Worm (Caenorhabditis elegans) whole organism, young adult: Measurements from ENCODE around the gene F54C9.3.
A peak's percentile ranks its signal among the peaks of the same experiment; 100 is the strongest.

Source experiments
- B0035.1 ChIP-seq: sonication (generic microtip); optimal IDR thresholded peaks from 2 replicates; lab custom pipeline; 2016; ENCODE audit warnings: missing genetic modification characterization, mild to moderate bottlenecking, missing compliant biosample characterization, missing genotype, missing genetic modification reagents
- C06A6.2 ChIP-seq: fragments of 200-800 bp; sonication (Bioruptor generic); conservative IDR thresholded peaks from 2 replicates; pipeline ENCODE4 v1.3.6; 2022; ENCODE audit warnings: missing genetic modification characterization, missing compliant biosample characterization
- F10E7.11 ChIP-seq: sonication (generic microtip); optimal IDR thresholded peaks from 2 replicates; lab custom pipeline; 2017; ENCODE audit warnings: mild to moderate bottlenecking, missing genetic modification characterization, moderate library complexity, missing compliant biosample characterization
- F22D6.2 ChIP-seq: sonication (generic microtip); optimal IDR thresholded peaks from 2 replicates; lab custom pipeline; 2016; ENCODE audit warnings: mild to moderate bottlenecking, missing genetic modification characterization, missing compliant biosample characterization
- F33H1.4 ChIP-seq: fragments of 200-800 bp; sonication (Bioruptor generic); IDR thresholded peaks from 2 replicates; pipeline ENCODE4 v1.3.6; 2022; ENCODE audit warnings: missing genetic modification reagents, missing genetic modification characterization, missing compliant biosample characterization
- F37B4.10 ChIP-seq: fragments of 200-800 bp; sonication (Bioruptor generic); IDR thresholded peaks from 2 replicates; pipeline ENCODE4 v1.3.6; 2022; ENCODE audit warnings: missing genetic modification characterization, missing compliant biosample characterization
- F55B11.4 ChIP-seq: sonication (generic microtip); optimal IDR thresholded peaks from 2 replicates; lab custom pipeline; 2016; ENCODE audit warnings: missing compliant biosample characterization, missing genetic modification characterization, borderline replicate concordance; ENCODE audit not compliant: insufficient read depth
- K12H6.12 ChIP-seq: fragments of 200-800 bp; sonication (Bioruptor generic); optimal IDR thresholded peaks from 2 replicates; lab custom pipeline; 2018; ENCODE audit warnings: mild to moderate bottlenecking, missing genetic modification characterization, missing compliant biosample characterization
- Y53G8AR.9 ChIP-seq: fragments of 200-800 bp; sonication (Bioruptor generic); conservative IDR thresholded peaks from 2 replicates; pipeline ENCODE4 v1.3.6; 2022; ENCODE audit warnings: missing genetic modification reagents, missing genetic modification characterization, missing compliant biosample characterization
- Y67H2A.10 ChIP-seq: fragments of 200-800 bp; sonication (Bioruptor generic); conservative IDR thresholded peaks from 2 replicates; pipeline ENCODE4 v1.3.6; 2022; ENCODE audit warnings: missing genetic modification reagents, missing genetic modification characterization, missing compliant biosample characterization
- Y79H2A.3 ChIP-seq: fragments of 200-800 bp; sonication (Bioruptor generic); conservative IDR thresholded peaks from 2 replicates; pipeline ENCODE4 v1.3.6; 2022; ENCODE audit warnings: missing genetic modification reagents, missing genetic modification characterization, missing compliant biosample characterization
- Y95B8A.8 ChIP-seq: fragments of 200-800 bp; sonication (Bioruptor generic); IDR thresholded peaks from 2 replicates; pipeline ENCODE4 v1.3.6; 2022; ENCODE audit warnings: missing genetic modification reagents, missing genetic modification characterization, missing compliant biosample characterization
- akir-1 ChIP-seq: fragments of 200-800 bp; sonication (Bioruptor generic); optimal IDR thresholded peaks from 2 replicates; lab custom pipeline; 2018; ENCODE audit warnings: mild to moderate bottlenecking, missing genetic modification characterization, moderate library complexity, missing compliant biosample characterization
- bed-2 ChIP-seq: fragments of 200-800 bp; sonication (Bioruptor generic); IDR thresholded peaks from 2 replicates; pipeline ENCODE4 v1.3.6; 2022; ENCODE audit warnings: missing genetic modification reagents, missing genetic modification characterization, missing compliant biosample characterization
- cebp-2 ChIP-seq: fragments of 200-800 bp; sonication (Bioruptor generic); IDR thresholded peaks from 2 replicates; pipeline ENCODE4 v1.3.6; 2022; ENCODE audit warnings: missing genetic modification characterization, missing compliant biosample characterization
- ceh-40 ChIP-seq: fragments of 200-800 bp; sonication (Bioruptor generic); IDR thresholded peaks from 2 replicates; pipeline ENCODE4 v1.3.6; 2022; ENCODE audit warnings: missing genetic modification characterization, missing compliant biosample characterization
- chd-7 ChIP-seq: sonication (generic microtip); optimal IDR thresholded peaks from 2 replicates; lab custom pipeline; 2016; ENCODE audit warnings: mild to moderate bottlenecking, missing genetic modification characterization, moderate library complexity, missing compliant biosample characterization
- dpff-1 ChIP-seq: sonication (generic microtip); optimal IDR thresholded peaks from 2 replicates; lab custom pipeline; 2017; ENCODE audit warnings: mild to moderate bottlenecking, missing genetic modification characterization, missing compliant biosample characterization
- efl-1 ChIP-seq: fragments of 150-350 bp; optimal IDR thresholded peaks from 2 replicates; lab custom pipeline; 2014; ENCODE audit warnings: missing biosample characterization, missing genetic modification reagents, missing genetic modification characterization
- ekl-4 ChIP-seq: fragments of 200-800 bp; sonication (Bioruptor generic); IDR thresholded peaks from 2 replicates; pipeline ENCODE4 v1.3.6; 2022; ENCODE audit warnings: missing genetic modification reagents, missing genetic modification characterization, missing compliant biosample characterization
- him-1 ChIP-seq: sonication (generic microtip); optimal IDR thresholded peaks from 2 replicates; lab custom pipeline; 2016; ENCODE audit warnings: missing genotype, missing genetic modification reagents, missing genetic modification characterization, missing compliant biosample characterization
- hlh-26 ChIP-seq: fragments of 200-800 bp; sonication (Bioruptor generic); conservative IDR thresholded peaks from 2 replicates; pipeline ENCODE4 v1.3.6; 2022; ENCODE audit warnings: missing genetic modification reagents, missing genetic modification characterization, missing compliant biosample characterization
- hmg-1.2 ChIP-seq: fragments of 200-800 bp; sonication (Bioruptor generic); IDR thresholded peaks from 2 replicates; pipeline ENCODE4 v1.3.6; 2022; ENCODE audit warnings: missing genetic modification reagents, missing genetic modification characterization, missing compliant biosample characterization
- lin-26 ChIP-seq: fragments of 200-800 bp; sonication (Bioruptor generic); IDR thresholded peaks from 2 replicates; pipeline ENCODE4 v1.3.6; 2022; ENCODE audit warnings: missing genetic modification reagents, missing genetic modification characterization, missing compliant biosample characterization
- madf-10 ChIP-seq: sonication (generic microtip); optimal IDR thresholded peaks from 2 replicates; lab custom pipeline; 2016; ENCODE audit warnings: mild to moderate bottlenecking, missing genetic modification characterization, missing compliant biosample characterization
- madf-3 ChIP-seq: fragments of 200-800 bp; sonication (Bioruptor generic); IDR thresholded peaks from 2 replicates; pipeline ENCODE4 v1.3.6; 2022; ENCODE audit warnings: missing genetic modification reagents, missing genetic modification characterization, missing compliant biosample characterization
- madf-6 ChIP-seq: fragments of 200-800 bp; sonication (Bioruptor generic); IDR thresholded peaks from 2 replicates; pipeline ENCODE4 v1.3.6; 2022; ENCODE audit warnings: missing genetic modification reagents, missing genetic modification characterization, missing compliant biosample characterization
- mxl-1 ChIP-seq: sonication (generic microtip); optimal IDR thresholded peaks from 2 replicates; lab custom pipeline; 2016; ENCODE audit warnings: missing genetic modification characterization, missing compliant biosample characterization
- nfya-1 ChIP-seq: sonication (generic microtip); optimal IDR thresholded peaks from 2 replicates; lab custom pipeline; 2017; ENCODE audit warnings: antibody characterized with exemption, missing compliant biosample characterization, missing genetic modification characterization, borderline replicate concordance; ENCODE audit not compliant: insufficient read depth
- nfyb-1 ChIP-seq: fragments of 200-800 bp; sonication (Bioruptor generic); IDR thresholded peaks from 2 replicates; pipeline ENCODE4 v1.3.6; 2022; ENCODE audit warnings: missing genetic modification reagents, missing genetic modification characterization, missing compliant biosample characterization
- nhr-179 ChIP-seq: sonication (generic microtip); optimal IDR thresholded peaks from 2 replicates; lab custom pipeline; 2016; ENCODE audit warnings: mild to moderate bottlenecking, missing genetic modification characterization, missing compliant biosample characterization
- nhr-80 ChIP-seq: sonication (generic microtip); optimal IDR thresholded peaks from 2 replicates; lab custom pipeline; 2016; ENCODE audit warnings: missing genetic modification characterization, missing compliant biosample characterization
- pbrm-1 ChIP-seq: fragments of 200-800 bp; sonication (Bioruptor generic); IDR thresholded peaks from 2 replicates; pipeline ENCODE4 v1.3.6; 2022; ENCODE audit warnings: missing genetic modification reagents, missing genetic modification characterization, missing compliant biosample characterization
- rpc-1 ChIP-seq, 2 experiments: fragments of 150-350 bp in 1 of 2; sonication (generic microtip) in 1 of 2; optimal IDR thresholded peaks; 2 replicates each; lab custom pipeline; 2014 to 2018; ENCODE audit warnings: missing biosample characterization in 1 of 2, missing genetic modification characterization in 1 of 2, missing genetic modification reagents in 1 of 2, missing genotype in 1 of 2
- sdz-38 ChIP-seq: sonication (generic microtip); optimal IDR thresholded peaks from 2 replicates; lab custom pipeline; 2016; ENCODE audit warnings: missing genotype, missing genetic modification characterization, missing compliant biosample characterization
- snpc-1.3 ChIP-seq: sonication (generic microtip); optimal IDR thresholded peaks from 2 replicates; lab custom pipeline; 2017; ENCODE audit warnings: missing genetic modification characterization, mild to moderate bottlenecking, missing compliant biosample characterization, antibody characterized with exemption, moderate library complexity, missing genotype, missing genetic modification reagents; ENCODE audit not compliant: insufficient read depth
- snpc-3.4 ChIP-seq: sonication (generic microtip); optimal IDR thresholded peaks from 2 replicates; lab custom pipeline; 2017; ENCODE audit warnings: missing genetic modification characterization, mild to moderate bottlenecking, missing compliant biosample characterization, antibody characterized with exemption, moderate library complexity, missing genotype, missing genetic modification reagents
- snpc-4 ChIP-seq, 5 experiments: fragments of 150-350 bp in 1 of 5; sonication (generic microtip) in 4 of 5; optimal IDR thresholded peaks; 2 replicates each; lab custom pipeline; 2014 to 2018; ENCODE audit warnings: missing genetic modification characterization in 5 of 5, missing biosample characterization in 3 of 5, antibody characterized with exemption in 2 of 5, mild to moderate bottlenecking in 2 of 5, missing compliant biosample characterization in 2 of 5, missing genotype in 2 of 5, moderate library complexity in 2 of 5, missing genetic modification reagents in 1 of 5
- somi-1 ChIP-seq: fragments of 200-800 bp; sonication (Bioruptor generic); optimal IDR thresholded peaks from 2 replicates; lab custom pipeline; 2018; ENCODE audit warnings: mild to moderate bottlenecking, missing genetic modification characterization, missing compliant biosample characterization
- tbx-9 ChIP-seq: sonication (generic microtip); optimal IDR thresholded peaks from 2 replicates; lab custom pipeline; 2016; ENCODE audit warnings: borderline replicate concordance, missing genetic modification characterization, inconsistent platforms, missing compliant biosample characterization
- unc-130 ChIP-seq: sonication (generic microtip); optimal IDR thresholded peaks from 2 replicates; lab custom pipeline; 2016; ENCODE audit warnings: missing genetic modification reagents, missing genetic modification characterization, missing compliant biosample characterization
- xnd-1 ChIP-seq: sonication (generic microtip); optimal IDR thresholded peaks from 2 replicates; lab custom pipeline; 2016; ENCODE audit warnings: missing genotype, missing genetic modification reagents, missing genetic modification characterization, missing compliant biosample characterization
- zim-3 ChIP-seq: sonication (generic microtip); optimal IDR thresholded peaks from 2 replicates; lab custom pipeline; 2017; ENCODE audit warnings: mild to moderate bottlenecking, missing genetic modification characterization, moderate library complexity, missing compliant biosample characterization
- ztf-18 ChIP-seq: sonication (generic microtip); optimal IDR thresholded peaks from 2 replicates; lab custom pipeline; 2016; ENCODE audit warnings: missing genotype, mild to moderate bottlenecking, missing genetic modification characterization, missing compliant biosample characterization
- ztf-22 ChIP-seq: fragments of 200-800 bp; sonication (Bioruptor generic); optimal IDR thresholded peaks from 2 replicates; lab custom pipeline; 2018; ENCODE audit warnings: mild to moderate bottlenecking, missing genetic modification characterization, moderate library complexity, missing compliant biosample characterization
- ztf-3 ChIP-seq: fragments of 200-800 bp; sonication (Bioruptor generic); optimal IDR thresholded peaks from 2 replicates; lab custom pipeline; 2018; ENCODE audit warnings: mild to moderate bottlenecking, missing genetic modification characterization, missing compliant biosample characterization
- ztf-6 ChIP-seq: fragments of 200-800 bp; sonication (Bioruptor generic); IDR thresholded peaks from 2 replicates; pipeline ENCODE4 v1.3.6; 2022; ENCODE audit warnings: missing genetic modification reagents, missing genetic modification characterization, missing compliant biosample characterization

The F54C9.3 gene

ce11 chrII:8546975-8547374 is 19.7 kb downstream of the F54C9.3 start (continued):
- peak; percentile 77 for TF ChIP-seq ztf-22
- TF ChIP-seq lin-26 (GFP tag; lab: Robert Waterston, UW) = no peak
- no peak for TF ChIP-seq snpc-1.3 (tag; lab: Kevin White, UChicago)
- TF ChIP-seq nhr-179 (tag; lab: Kevin White, UChicago) = peak; percentile 77
- TF ChIP-seq F10E7.11 (tag; lab: Kevin White, UChicago) = peak; percentile 71
- no peak for TF ChIP-seq akir-1 (GFP tag; lab: Kevin White, UChicago)
- TF ChIP-seq hlh-26 (GFP tag; lab: Robert Waterston, UW) = no peak
- TF ChIP-seq F55B11.4 (tag; lab: Kevin White, UChicago) = no peak
- TF ChIP-seq bed-2 = no peak
- TF ChIP-seq ztf-3 (GFP tag; lab: Kevin White, UChicago) = no peak
- TF ChIP-seq dpff-1 (tag; lab: Kevin White, UChicago) = no peak
- TF ChIP-seq Y79H2A.3 = 0 out of 2 replicates have a peak, but pooled peaks have one; percentile 14
- TF ChIP-seq tbx-9 (tag; lab: Kevin White, UChicago) = peak; percentile 21
- no peak for TF ChIP-seq Y95B8A.8
- TF ChIP-seq rpc-1 (optimal IDR thresholded peaks at IDR 0.05; lab: Kevin White, UChicago) = peak; percentile 87
- peak; percentile 91 for TF ChIP-seq rpc-1 (tag; optimal IDR thresholded peaks at IDR 0.05; lab: Kevin White, UChicago)
- TF ChIP-seq cebp-2 = peak; percentile 98
- no peak for TF ChIP-seq xnd-1 (tag; lab: Kevin White, UChicago)
- peak; percentile 36; the same call in 1 of the 2 replicates for TF ChIP-seq F33H1.4 (GFP tag; lab: Robert Waterston, UW)
- peak; percentile 64 for TF ChIP-seq nhr-80 (tag; lab: Kevin White, UChicago)
- no peak for TF ChIP-seq chd-7 (tag; lab: Kevin White, UChicago)
- TF ChIP-seq unc-130 (GFP tag; lab: Kevin White, UChicago) = no peak
- TF ChIP-seq madf-6 (GFP tag; lab: Robert Waterston, UW) = no peak
- TF ChIP-seq nfyb-1 (GFP tag; lab: Robert Waterston, UW) = peak; percentile 92
- TF ChIP-seq Y53G8AR.9 (GFP tag; lab: Robert Waterston, UW) = peak; percentile 90
- peak; percentile 65 for TF ChIP-seq C06A6.2 (GFP tag; lab: Robert Waterston, UW)
- TF ChIP-seq ztf-6 = 0 out of 2 replicates have a peak, but pooled peaks have one; percentile 50
- 0 out of 2 replicates have a peak, but pooled peaks have one; percentile 73 for TF ChIP-seq F37B4.10 (GFP tag; lab: Robert Waterston, UW)
- peak; percentile 92 for TF ChIP-seq ceh-40 (GFP tag; lab: Robert Waterston, UW)
- TF ChIP-seq efl-1 (GFP tag; lab: Kevin White, UChicago) = peak; percentile 47
- no peak for TF ChIP-seq sdz-38
- no peak; the same call in 1 of the 2 replicates for TF ChIP-seq madf-3
- TF ChIP-seq Y67H2A.10 = no peak
- peak; percentile 51 for TF ChIP-seq B0035.1
- TF ChIP-seq madf-10 (tag; lab: Kevin White, UChicago) = peak; percentile 60
- no peak for TF ChIP-seq nfya-1 (tag; lab: Kevin White, UChicago)
- peak; percentile 70 for TF ChIP-seq somi-1 (GFP tag; lab: Kevin White, UChicago)
- TF ChIP-seq ztf-18 (tag; lab: Kevin White, UChicago) = peak; percentile 80
- TF ChIP-seq K12H6.12 (tag; lab: Kevin White, UChicago) = peak; percentile 6
- TF ChIP-seq mxl-1 (tag; lab: Kevin White, UChicago) = peak; percentile 97
- TF ChIP-seq hmg-1.2 (GFP tag; lab: Robert Waterston, UW) = peak; percentile 76; the same call in 1 of the 2 replicates
- TF ChIP-seq zim-3 (tag; lab: Kevin White, UChicago) = no peak
- no peak for TF ChIP-seq F22D6.2 (tag; lab: Kevin White, UChicago)
- peak; percentile 82 for TF ChIP-seq him-1 (tag; lab: Kevin White, UChicago)
- peak; percentile 87 for TF ChIP-seq snpc-3.4
- peak; percentile 83 for TF ChIP-seq ekl-4 (GFP tag; lab: Robert Waterston, UW)
- no peak; the same call in 1 of the 2 replicates for TF ChIP-seq pbrm-1 (GFP tag; lab: Robert Waterston, UW)
- TF ChIP-seq snpc-4 (GFP tag; optimal IDR thresholded peaks at IDR 0.05; lab: Kevin White, UChicago) = no peak
- TF ChIP-seq snpc-4 (tag; optimal IDR thresholded peaks at IDR 0.05; lab: Kevin White, UChicago) = peak in 1 of 4 experiments; percentile 73
